Worm (Caenorhabditis elegans) whole organism, L1 larva: Measurements from ENCODE around the gene F19C7.4.

Experiments used
- C16A3.4 ChIP-seq: fragments of 150-350 bp; optimal IDR thresholded peaks from 2 replicates; lab custom pipeline; 2014; ENCODE audit warnings: missing biosample characterization, missing genetic modification characterization
- C34B4.2 ChIP-seq: sonication (generic microtip); optimal IDR thresholded peaks from 2 replicates; lab custom pipeline; 2017; ENCODE audit warnings: mild to moderate bottlenecking, missing genetic modification characterization, missing compliant biosample characterization
- aha-1 ChIP-seq: fragments of 150-350 bp; optimal IDR thresholded peaks from 2 replicates; lab custom pipeline; 2014; ENCODE audit warnings: missing biosample characterization, missing genetic modification characterization
- alr-1 ChIP-seq: fragments of 200-800 bp; sonication (Bioruptor generic); optimal IDR thresholded peaks from 2 replicates; lab custom pipeline; 2018; ENCODE audit warnings: borderline replicate concordance, mild to moderate bottlenecking, missing genetic modification characterization, missing compliant biosample characterization
- ama-1 ChIP-seq: fragments of 150-350 bp; optimal IDR thresholded peaks from 2 replicates; lab custom pipeline; 2014
- blmp-1 ChIP-seq: fragments of 150-350 bp; optimal IDR thresholded peaks from 2 replicates; lab custom pipeline; 2014; ENCODE audit warnings: missing biosample characterization, missing genetic modification characterization
- ceh-8 ChIP-seq: fragments of 200-800 bp; sonication (Bioruptor generic); optimal IDR thresholded peaks from 2 replicates; lab custom pipeline; 2018; ENCODE audit warnings: mild to moderate bottlenecking, missing genetic modification characterization, moderate library complexity, missing compliant biosample characterization
- ceh-88 ChIP-seq: fragments of 200-800 bp; sonication (Bioruptor generic); IDR thresholded peaks from 2 replicates; pipeline ENCODE4 v1.3.6; 2022; ENCODE audit warnings: missing genetic modification characterization, missing compliant biosample characterization
- ceh-90 ChIP-seq: sonication (generic microtip); optimal IDR thresholded peaks from 2 replicates; lab custom pipeline; 2016; ENCODE audit warnings: missing genetic modification characterization, missing compliant biosample characterization
- dpl-1 ChIP-seq, 3 experiments: fragments of 150-350 bp in 2 of 3; sonication (generic microtip) in 1 of 3; optimal IDR thresholded peaks; 2 replicates each; lab custom pipeline; 2014 to 2017; ENCODE audit warnings: missing biosample characterization in 3 of 3, missing genetic modification characterization in 3 of 3, missing genetic modification reagents in 3 of 3
- dsc-1 ChIP-seq: sonication (generic microtip); optimal IDR thresholded peaks from 2 replicates; lab custom pipeline; 2016; ENCODE audit warnings: mild to moderate bottlenecking, missing genetic modification characterization, missing compliant biosample characterization
- efl-1 ChIP-seq, 4 experiments: fragments of 150-350 bp; optimal IDR thresholded peaks in 3 of 4; peaks in 1 of 4; 1 replicate in 1 of 4; 2 replicates in 3 of 4; lab custom pipeline; 2014; ENCODE audit warnings: missing biosample characterization in 2 of 4, missing genetic modification characterization in 2 of 4, missing genetic modification reagents in 2 of 4
- egl-13 ChIP-seq: sonication (generic microtip); optimal IDR thresholded peaks from 2 replicates; lab custom pipeline; 2016; ENCODE audit warnings: missing genotype, missing genetic modification reagents, missing genetic modification characterization, missing compliant biosample characterization
- elt-2 ChIP-seq: sonication (generic microtip); optimal IDR thresholded peaks from 2 replicates; lab custom pipeline; 2016; ENCODE audit warnings: missing genetic modification characterization, mild to moderate bottlenecking, inconsistent platforms, missing compliant biosample characterization, missing genetic modification reagents
- fkh-10 ChIP-seq: sonication (generic microtip); optimal IDR thresholded peaks from 2 replicates; lab custom pipeline; 2017; ENCODE audit warnings: missing biosample characterization, missing genetic modification reagents, missing genetic modification characterization
- fkh-4 ChIP-seq: sonication (generic microtip); optimal IDR thresholded peaks from 2 replicates; lab custom pipeline; 2016; ENCODE audit warnings: missing compliant biosample characterization, missing genetic modification characterization, borderline replicate concordance
- fkh-8 ChIP-seq: sonication (generic microtip); optimal IDR thresholded peaks from 2 replicates; lab custom pipeline; 2016; ENCODE audit warnings: mild to moderate bottlenecking, missing genetic modification characterization, missing compliant biosample characterization
- fos-1 ChIP-seq: fragments of 150-350 bp; optimal IDR thresholded peaks from 2 replicates; lab custom pipeline; 2014; ENCODE audit warnings: missing biosample characterization, missing genetic modification characterization
- irx-1 ChIP-seq: sonication (generic microtip); optimal IDR thresholded peaks from 2 replicates; lab custom pipeline; 2016; ENCODE audit warnings: missing genetic modification characterization, missing compliant biosample characterization
- jun-1 ChIP-seq: fragments of 150-350 bp; optimal IDR thresholded peaks from 2 replicates; lab custom pipeline; 2014; ENCODE audit warnings: missing biosample characterization, missing genetic modification reagents, missing genetic modification characterization
- lin-13 ChIP-seq: fragments of 150-350 bp; optimal IDR thresholded peaks from 2 replicates; lab custom pipeline; 2014; ENCODE audit warnings: missing biosample characterization, missing genetic modification reagents, missing genetic modification characterization
- lin-14 ChIP-seq: fragments of 200-800 bp; sonication (Bioruptor generic); optimal IDR thresholded peaks from 2 replicates; lab custom pipeline; 2018; ENCODE audit warnings: mild to moderate bottlenecking, missing genetic modification characterization, moderate library complexity, missing compliant biosample characterization
- lin-35 ChIP-seq, 2 experiments: fragments of 150-350 bp; optimal IDR thresholded peaks; 2 replicates each; lab custom pipeline; 2014; ENCODE audit warnings: missing biosample characterization in 2 of 2, missing genetic modification characterization in 2 of 2, missing genetic modification reagents in 2 of 2
- lin-39 ChIP-seq: fragments of 150-350 bp; optimal IDR thresholded peaks from 2 replicates; lab custom pipeline; 2014; ENCODE audit warnings: missing biosample characterization, missing genetic modification reagents, missing genetic modification characterization
- mdl-1 ChIP-seq, 2 experiments: fragments of 150-350 bp; optimal IDR thresholded peaks; 2 replicates each; lab custom pipeline; 2014 to 2017; ENCODE audit warnings: missing biosample characterization in 2 of 2, missing genetic modification characterization in 2 of 2, inconsistent platforms in 1 of 2
- nhr-19 ChIP-seq: fragments of 200-800 bp; sonication (Bioruptor generic); conservative IDR thresholded peaks from 2 replicates; pipeline ENCODE4 v1.3.6; 2022; ENCODE audit warnings: missing genetic modification characterization, missing compliant biosample characterization
- nhr-20 ChIP-seq: sonication (generic microtip); optimal IDR thresholded peaks from 2 replicates; lab custom pipeline; 2016; ENCODE audit warnings: mild to moderate bottlenecking, missing genetic modification characterization, missing compliant biosample characterization
- nhr-28 ChIP-seq: fragments of 150-350 bp; optimal IDR thresholded peaks from 2 replicates; lab custom pipeline; 2014; ENCODE audit warnings: missing biosample characterization, missing genetic modification characterization
- nhr-47 ChIP-seq: sonication (generic microtip); optimal IDR thresholded peaks from 2 replicates; lab custom pipeline; 2016; ENCODE audit warnings: mild to moderate bottlenecking, missing genetic modification characterization, moderate library complexity, missing compliant biosample characterization
- nhr-71 ChIP-seq: sonication (generic microtip); optimal IDR thresholded peaks from 2 replicates; lab custom pipeline; 2016; ENCODE audit warnings: mild to moderate bottlenecking, missing genetic modification characterization, moderate library complexity, missing compliant biosample characterization
- nhr-77 ChIP-seq: fragments of 150-350 bp; optimal IDR thresholded peaks from 2 replicates; lab custom pipeline; 2014; ENCODE audit warnings: missing biosample characterization, missing genetic modification characterization
- nhr-90 ChIP-seq: sonication (generic microtip); optimal IDR thresholded peaks from 2 replicates; lab custom pipeline; 2016; ENCODE audit warnings: mild to moderate bottlenecking, missing genetic modification characterization, missing compliant biosample characterization; ENCODE audit not compliant: poor library complexity
- pag-3 ChIP-seq: sonication (generic microtip); optimal IDR thresholded peaks from 2 replicates; lab custom pipeline; 2017; ENCODE audit warnings: missing genetic modification characterization, mild to moderate bottlenecking, missing compliant biosample characterization, antibody characterized with exemption, borderline replicate concordance; ENCODE audit not compliant: insufficient read depth
- pax-3 ChIP-seq: fragments of 200-800 bp; sonication (Bioruptor generic); optimal IDR thresholded peaks from 2 replicates; lab custom pipeline; 2018; ENCODE audit warnings: mild to moderate bottlenecking, missing genetic modification characterization, moderate library complexity, missing compliant biosample characterization
- rnt-1 ChIP-seq: sonication (generic microtip); optimal IDR thresholded peaks from 2 replicates; lab custom pipeline; 2016; ENCODE audit warnings: mild to moderate bottlenecking, missing genetic modification characterization, moderate library complexity, missing compliant biosample characterization
- sox-4 ChIP-seq: sonication (generic microtip); optimal IDR thresholded peaks from 2 replicates; lab custom pipeline; 2016; ENCODE audit warnings: missing genetic modification characterization, missing compliant biosample characterization
- swsn-7 ChIP-seq: sonication (generic microtip); optimal IDR thresholded peaks from 2 replicates; lab custom pipeline; 2016; ENCODE audit warnings: missing genetic modification characterization, missing compliant biosample characterization
- tbx-2 ChIP-seq: sonication (generic microtip); optimal IDR thresholded peaks from 2 replicates; lab custom pipeline; 2016; ENCODE audit warnings: missing genetic modification characterization, missing compliant biosample characterization
- tlp-1 ChIP-seq: fragments of 150-350 bp; optimal IDR thresholded peaks from 2 replicates; lab custom pipeline; 2014; ENCODE audit warnings: missing biosample characterization, missing genetic modification characterization
- unc-62 ChIP-seq: fragments of 150-350 bp; optimal IDR thresholded peaks from 2 replicates; lab custom pipeline; 2014; ENCODE audit warnings: missing biosample characterization, missing genetic modification reagents, missing genetic modification characterization
- unc-86 ChIP-seq: sonication (generic microtip); optimal IDR thresholded peaks from 2 replicates; lab custom pipeline; 2016; ENCODE audit warnings: missing genetic modification characterization, missing compliant biosample characterization
- zag-1 ChIP-seq: fragments of 150-350 bp; optimal IDR thresholded peaks from 2 replicates; lab custom pipeline; 2014; ENCODE audit warnings: missing biosample characterization, missing genetic modification characterization
- zip-4 ChIP-seq: fragments of 200-800 bp; sonication (Bioruptor generic); optimal IDR thresholded peaks from 2 replicates; lab custom pipeline; 2018; ENCODE audit warnings: mild to moderate bottlenecking, missing genetic modification characterization, moderate library complexity, missing compliant biosample characterization
- ztf-4 ChIP-seq: fragments of 150-350 bp; optimal IDR thresholded peaks from 2 replicates; lab custom pipeline; 2014; ENCODE audit warnings: missing biosample characterization, missing genetic modification characterization

F19C7.4 gene

DNA sequence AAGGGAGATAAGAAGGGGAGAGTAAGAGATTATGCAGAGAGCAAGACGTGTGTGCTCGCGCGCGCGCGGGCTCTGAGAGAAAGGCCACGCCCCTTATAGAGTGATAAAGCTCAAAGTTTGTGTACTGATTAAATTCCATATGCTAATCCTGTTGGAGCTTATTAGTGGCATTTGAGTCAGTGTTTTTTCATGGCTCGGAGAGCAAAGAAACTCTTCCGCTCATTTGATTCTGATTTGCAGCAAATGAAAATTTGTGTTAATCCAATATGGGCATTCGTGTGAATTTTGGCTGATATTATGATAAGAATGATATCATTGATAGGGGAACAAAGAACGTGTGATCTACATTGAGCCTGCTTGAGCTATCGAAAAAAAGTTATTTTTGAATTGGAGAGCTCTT lies 10.9 kb downstream of the F19C7.4 start:
- TF ChIP-seq unc-62 (GFP tag; lab: Kevin White, UChicago) (no peak), nhr-20 (tag; lab: Kevin White, UChicago) (no peak), unc-86 (tag; lab: Kevin White, UChicago) (no peak), irx-1 (tag; lab: Kevin White, UChicago) (no peak), fkh-8 (tag; lab: Kevin White, UChicago) (peak; percentile 86), ceh-8 (GFP tag; lab: Kevin White, UChicago) (no peak), pax-3 (tag; lab: Kevin White, UChicago) (peak; percentile 64), nhr-71 (tag; lab: Kevin White, UChicago) (peak; percentile 59), ceh-90 (tag; lab: Kevin White, UChicago) (no peak), elt-2 (tag; lab: Kevin White, UChicago) (no peak), aha-1 (tag; lab: Kevin White, UChicago) (no peak), jun-1 (tag; lab: Kevin White, UChicago) (peak; percentile 17), nhr-47 (tag; lab: Kevin White, UChicago) (peak; percentile 72), ama-1 (lab: Kevin White, UChicago) (no peak), fos-1 (tag; lab: Kevin White, UChicago) (no peak), nhr-77 (tag; lab: Kevin White, UChicago) (no peak), zag-1 (no peak), rnt-1 (no peak), swsn-7 (tag; lab: Kevin White, UChicago) (no peak), dpl-1 (GFP tag; optimal IDR thresholded peaks at IDR 0.05; lab: Kevin White, UChicago) (no peak), ztf-4 (tag; lab: Kevin White, UChicago) (no peak), sox-4 (tag; lab: Kevin White, UChicago) (peak; percentile 32), lin-14 (GFP tag; lab: Kevin White, UChicago) (no peak), pag-3 (tag; lab: Kevin White, UChicago) (no peak), fkh-10 (peak; percentile 11), alr-1 (no peak), egl-13 (tag; lab: Kevin White, UChicago) (peak; percentile 66), dsc-1 (peak; percentile 96)

DNA sequence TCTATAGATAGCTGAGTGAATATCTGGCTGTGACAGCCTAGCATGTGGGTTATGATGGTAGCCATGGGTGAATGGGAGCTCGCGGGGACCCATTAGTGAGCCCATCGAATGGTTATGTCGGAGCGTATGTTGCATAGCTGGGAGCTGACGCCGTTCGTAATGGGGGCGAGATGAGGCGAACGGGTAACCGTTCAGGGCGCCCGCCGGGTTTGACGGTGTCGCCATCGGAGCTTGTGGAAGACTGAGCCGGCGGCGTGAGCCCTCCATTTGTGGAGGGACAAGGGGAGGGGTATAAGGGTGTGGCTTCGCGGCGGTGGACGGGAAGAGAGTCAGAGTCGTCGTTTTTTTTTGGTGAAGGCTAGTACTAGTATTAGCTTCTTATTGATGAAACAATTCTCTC lies 21.2 kb downstream of the F19C7.4 start:
- TF ChIP-seq tbx-2, result no peak
- no peak for TF ChIP-seq fkh-4 (tag; lab: Kevin White, UChicago)
- no peak for TF ChIP-seq efl-1 (optimal IDR thresholded peaks at IDR 0.05; lab: Kevin White, UChicago)
- peak in 1 of 2 experiments; percentile 41 for TF ChIP-seq efl-1 (GFP tag; optimal IDR thresholded peaks at IDR 0.05 in 1 of 2; lab: Kevin White, UChicago)

- no peak for TF ChIP-seq blmp-1
- no peak for TF ChIP-seq fkh-4 (tag; lab: Kevin White, UChicago)
- no peak for TF ChIP-seq lin-14 (GFP tag; lab: Kevin White, UChicago)
- no peak for TF ChIP-seq ceh-88 (GFP tag; lab: Robert Waterston, UW)
These were observed 30.7 kb downstream of the F19C7.4 start, which contains the start of gene R105.1 for ce11 chrIV:4633393-4633792. Gene R105.1, plus strand, starts transcription at chrIV:4633693.

- TF ChIP-seq lin-39 (tag; lab: Kevin White, UChicago) (no peak), pax-3 (tag; lab: Kevin White, UChicago) (no peak), aha-1 (tag; lab: Kevin White, UChicago) (no peak), fkh-8 (tag; lab: Kevin White, UChicago) (no peak)
These were observed 33.3 kb downstream of the F19C7.4 start, which contains the start of gene R105.5 for ce11 chrIV:4636001-4636400. Gene R105.5, plus strand, starts transcription at chrIV:4636301.

DNA sequence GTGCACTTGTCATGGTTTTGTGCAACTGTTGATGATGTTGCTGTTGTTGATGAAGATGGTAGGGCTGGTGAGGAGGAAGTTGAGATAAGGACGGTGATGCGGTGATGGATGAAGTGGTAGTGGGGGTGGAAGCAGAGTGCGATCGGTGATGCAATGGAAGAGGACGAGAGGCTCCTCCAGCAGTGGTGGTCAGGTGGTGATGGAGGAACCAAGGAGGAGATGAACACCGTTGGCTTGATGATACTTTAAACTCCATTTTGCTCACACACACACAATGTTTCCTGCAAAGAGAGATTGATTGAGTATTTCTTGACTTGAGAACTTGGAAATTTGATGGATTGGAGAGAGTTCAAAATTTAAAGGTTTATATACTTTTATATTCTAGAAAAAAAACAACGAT lies 35.2 kb downstream of the F19C7.4 start, which contains the start of gene F19C7.8:
Gene F19C7.8 (minus strand): TSS at position 256 of the 400 bp plus-strand sequence.
- TF ChIP-seq nhr-90 (tag; lab: Kevin White, UChicago), result no peak
- TF ChIP-seq rnt-1, result peak; percentile 38
- no peak for TF ChIP-seq tbx-2
- TF ChIP-seq fkh-10, result no peak
- TF ChIP-seq lin-13, result no peak
- TF ChIP-seq nhr-28 (tag; lab: Kevin White, UChicago), result no peak
- no peak for TF ChIP-seq tlp-1 (tag; lab: Kevin White, UChicago)
- no peak for TF ChIP-seq nhr-19
- no peak for TF ChIP-seq dpl-1 (GFP tag; optimal IDR thresholded peaks at IDR 0.05; lab: Kevin White, UChicago)
- no peak for TF ChIP-seq swsn-7 (tag; lab: Kevin White, UChicago)
- TF ChIP-seq zip-4 (GFP tag; lab: Kevin White, UChicago), result no peak
- no peak for TF ChIP-seq lin-35 (GFP tag; optimal IDR thresholded peaks at IDR 0.05; lab: Kevin White, UChicago)
- TF ChIP-seq nhr-47 (tag; lab: Kevin White, UChicago), result no peak
- TF ChIP-seq lin-14 (GFP tag; lab: Kevin White, UChicago), result peak; percentile 24
- TF ChIP-seq C16A3.4 (tag; lab: Kevin White, UChicago), result no peak
- TF ChIP-seq mdl-1 (tag; optimal IDR thresholded peaks at IDR 0.05; lab: Kevin White, UChicago), result no peak
- no peak for TF ChIP-seq C34B4.2 (tag; lab: Kevin White, UChicago)
- TF ChIP-seq, all 84 proteins: peak for 2
